Worm (Caenorhabditis elegans) whole organism, mixed stage, embryonic: ENCODE results near the gene nspc-16.

Source experiments
- lin-13 ChIP-seq: fragments of 150-350 bp; optimal IDR thresholded peaks from 2 replicates; lab custom pipeline; 2014; ENCODE audit warnings: missing biosample characterization, missing genetic modification characterization
- sptf-1 ChIP-seq: sonication (generic microtip); optimal IDR thresholded peaks from 2 replicates; lab custom pipeline; 2017; ENCODE audit warnings: mild to moderate bottlenecking, missing genetic modification characterization, moderate library complexity, missing compliant biosample characterization
- tbx-8 ChIP-seq: fragments of 200-800 bp; sonication (Bioruptor generic); optimal IDR thresholded peaks from 2 replicates; lab custom pipeline; 2018; ENCODE audit warnings: mild to moderate bottlenecking, missing genetic modification characterization, moderate library complexity, missing compliant biosample characterization
- unc-39 ChIP-seq: fragments of 150-350 bp; optimal IDR thresholded peaks from 2 replicates; lab custom pipeline; 2014; ENCODE audit warnings: missing biosample characterization, missing genetic modification characterization

- TF ChIP-seq unc-39 (tag; lab: Kevin White, UChicago) (no peak), sptf-1 (no peak), tbx-8 (GFP tag; lab: Kevin White, UChicago) (no peak), lin-13 (tag; lab: Kevin White, UChicago) (no peak)
These were observed 45.2 kb upstream of the nspc-16 start for ce11 chrX:14478193-14478592.
